Fruit fly (Drosophila melanogaster) whole organism, embryonic: ENCODE measurements around the gene Mst89B.

ENCODE experiments used
- Antp ChIP-seq: fragments of 200-800 bp; sonication (Bioruptor generic); optimal IDR thresholded peaks from 3 replicates; lab custom pipeline; 2016; ENCODE audit warnings: missing biosample characterization, missing genetic modification characterization
- CG10209 ChIP-seq: fragments of 200-800 bp; sonication (Bioruptor generic); optimal IDR thresholded peaks from 3 replicates; lab custom pipeline; 2017; ENCODE audit warnings: missing biosample characterization, mild to moderate bottlenecking, missing genetic modification characterization, missing genetic modification reagents
- CG10979 ChIP-seq: fragments of 200-800 bp; sonication (Bioruptor generic); optimal IDR thresholded peaks from 2 replicates; lab custom pipeline; 2018; ENCODE audit warnings: missing biosample characterization, mild to moderate bottlenecking, missing genetic modification characterization, moderate library complexity
- CG12299 ChIP-seq: fragments of 200-800 bp; sonication (Bioruptor generic); optimal IDR thresholded peaks from 2 replicates; lab custom pipeline; 2018; ENCODE audit warnings: missing biosample characterization, mild to moderate bottlenecking, missing genetic modification characterization
- CG1233 ChIP-seq: fragments of 200-800 bp; sonication (Bioruptor generic); optimal IDR thresholded peaks from 4 replicates; lab custom pipeline; 2018; ENCODE audit warnings: missing biosample characterization, mild to moderate bottlenecking, missing genetic modification characterization
- CG15514 ChIP-seq: fragments of 200-800 bp; sonication (Bioruptor generic); optimal IDR thresholded peaks from 3 replicates; lab custom pipeline; 2017; ENCODE audit warnings: missing biosample characterization, missing genetic modification characterization, mild to moderate bottlenecking, moderate library complexity, missing genetic modification reagents
- CG17385 ChIP-seq: fragments of 200-800 bp; sonication (Bioruptor generic); optimal IDR thresholded peaks from 3 replicates; lab custom pipeline; 2018; ENCODE audit warnings: missing biosample characterization, mild to moderate bottlenecking, missing genetic modification characterization
- CG18011 ChIP-seq: fragments of 200-800 bp; sonication (Bioruptor generic); optimal IDR thresholded peaks from 2 replicates; lab custom pipeline; 2017; ENCODE audit warnings: missing biosample characterization, missing genetic modification characterization, mild to moderate bottlenecking, moderate library complexity, missing genotype
- CG18599 ChIP-seq: fragments of 200-800 bp; sonication (Bioruptor generic); optimal IDR thresholded peaks from 3 replicates; lab custom pipeline; 2017; ENCODE audit warnings: missing biosample characterization, missing genetic modification characterization, mild to moderate bottlenecking, moderate library complexity, missing genetic modification reagents
- CG3163 ChIP-seq: fragments of 200-800 bp; sonication (Bioruptor generic); optimal IDR thresholded peaks from 3 replicates; lab custom pipeline; 2016; ENCODE audit warnings: missing biosample characterization, missing genetic modification characterization
- CG4617 ChIP-seq: fragments of 200-800 bp; sonication (Bioruptor generic); optimal IDR thresholded peaks from 3 replicates; lab custom pipeline; 2016; ENCODE audit warnings: missing biosample characterization, missing genetic modification characterization, borderline replicate concordance
- CG4707 ChIP-seq: fragments of 200-800 bp; sonication (Bioruptor generic); optimal IDR thresholded peaks from 2 replicates; lab custom pipeline; 2018; ENCODE audit warnings: missing biosample characterization, mild to moderate bottlenecking, missing genetic modification characterization, moderate library complexity
- CG6791 ChIP-seq: fragments of 200-800 bp; sonication (Bioruptor generic); IDR thresholded peaks from 3 replicates; pipeline ENCODE4 v1.3.6; 2022; ENCODE audit warnings: missing biosample characterization, missing genetic modification characterization; ENCODE audit not compliant: partially characterized antibody
- CG7745 ChIP-seq: fragments of 200-800 bp; sonication (Bioruptor generic); optimal IDR thresholded peaks from 2 replicates; lab custom pipeline; 2018; ENCODE audit warnings: missing biosample characterization, mild to moderate bottlenecking, missing genetic modification characterization, moderate library complexity
- CG8290 ChIP-seq, 3 experiments: fragments of 200-800 bp; sonication (Bioruptor generic); optimal IDR thresholded peaks; 2 replicates each; lab custom pipeline; 2016 to 2019; ENCODE audit warnings: missing biosample characterization in 3 of 3, missing genetic modification characterization in 3 of 3, mild to moderate bottlenecking in 2 of 3, moderate library complexity in 1 of 3
- CkIIα-i1 ChIP-seq: fragments of 200-800 bp; sonication (Bioruptor generic); IDR thresholded peaks from 2 replicates; pipeline ENCODE4 v1.3.6; 2022; ENCODE audit warnings: missing biosample characterization, missing genetic modification characterization
- Deaf1 ChIP-seq: fragments of 200-800 bp; optimal IDR thresholded peaks from 3 replicates; lab custom pipeline; 2019; ENCODE audit warnings: missing biosample characterization, mild to moderate bottlenecking, missing genetic modification characterization, moderate library complexity
- Dip3 ChIP-seq: fragments of 200-800 bp; sonication (Bioruptor generic); optimal IDR thresholded peaks from 3 replicates; lab custom pipeline; 2016; ENCODE audit warnings: missing biosample characterization, missing genetic modification characterization
- Ets65A ChIP-seq: fragments of 200-800 bp; sonication (Bioruptor generic); peaks from one replicate; lab custom pipeline; 2016; ENCODE audit warnings: missing biosample characterization, missing genetic modification characterization
- Gsc ChIP-seq: fragments of 200-800 bp; sonication (Bioruptor generic); IDR thresholded peaks from 2 replicates; pipeline ENCODE4 v1.3.6; 2022; ENCODE audit warnings: missing biosample characterization, missing genetic modification characterization
- HmgZ ChIP-seq: fragments of 200-800 bp; sonication (Bioruptor generic); optimal IDR thresholded peaks from 2 replicates; lab custom pipeline; 2018; ENCODE audit warnings: missing biosample characterization, mild to moderate bottlenecking, missing genetic modification characterization
- NC2β ChIP-seq: fragments of 200-800 bp; sonication (Bioruptor generic); optimal IDR thresholded peaks from 2 replicates; lab custom pipeline; 2016; ENCODE audit warnings: missing biosample characterization, missing genetic modification characterization
- Side ChIP-seq: fragments of 200-800 bp; sonication (Bioruptor generic); optimal IDR thresholded peaks from 2 replicates; lab custom pipeline; 2016; ENCODE audit warnings: missing biosample characterization, missing genetic modification characterization
- Taf1 ChIP-seq: fragments of 200-800 bp; sonication (Bioruptor generic); IDR thresholded peaks from 2 replicates; pipeline ENCODE4 v1.3.6; 2022; ENCODE audit warnings: missing biosample characterization, missing genetic modification characterization
- Trl ChIP-seq, 3 experiments: fragments of >200 bp in 2 of 3; fragments of 200-800 bp in 1 of 3; sonication (Bioruptor generic) in 1 of 3; optimal IDR thresholded peaks; 2 replicates in 1 of 3; 3 replicates in 2 of 3; lab custom pipeline; 2016 to 2017; ENCODE audit warnings: missing biosample characterization in 1 of 3, missing genetic modification characterization in 1 of 3
- abd-A ChIP-seq: fragments of 200-800 bp; sonication (Bioruptor generic); optimal IDR thresholded peaks from 3 replicates; lab custom pipeline; 2019; ENCODE audit warnings: missing biosample characterization, mild to moderate bottlenecking, missing genetic modification characterization, moderate library complexity
- ash1 ChIP-seq: fragments of 200-800 bp; sonication (Bioruptor generic); optimal IDR thresholded peaks from 2 replicates; lab custom pipeline; 2018; ENCODE audit warnings: missing biosample characterization, mild to moderate bottlenecking, missing genetic modification characterization
- bigmax ChIP-seq: fragments of 200-800 bp; sonication (Bioruptor generic); optimal IDR thresholded peaks from 2 replicates; lab custom pipeline; 2018; ENCODE audit warnings: missing biosample characterization, mild to moderate bottlenecking, missing genetic modification characterization
- cg ChIP-seq: fragments of 200-800 bp; sonication (Bioruptor generic); optimal IDR thresholded peaks from 3 replicates; lab custom pipeline; 2019; ENCODE audit warnings: missing biosample characterization, mild to moderate bottlenecking, missing genetic modification characterization, moderate library complexity
- corto ChIP-seq: fragments of 200-800 bp; sonication (Bioruptor generic); optimal IDR thresholded peaks from 2 replicates; lab custom pipeline; 2016; ENCODE audit warnings: missing biosample characterization, mild to moderate bottlenecking, missing genetic modification characterization, moderate library complexity
- crol ChIP-seq: fragments of 200-800 bp; sonication (Bioruptor generic); IDR thresholded peaks from 2 replicates; pipeline ENCODE4 v1.3.6; 2022; ENCODE audit warnings: missing biosample characterization, missing genetic modification characterization
- cwo ChIP-seq: fragments of 200-800 bp; sonication (Bioruptor generic); optimal IDR thresholded peaks from 3 replicates; lab custom pipeline; 2017; ENCODE audit warnings: missing biosample characterization, missing genetic modification characterization, mild to moderate bottlenecking, moderate library complexity, missing genetic modification reagents
- disco-r ChIP-seq: fragments of 200-800 bp; sonication (Bioruptor generic); optimal IDR thresholded peaks from 2 replicates; lab custom pipeline; 2016; ENCODE audit warnings: missing biosample characterization, missing genetic modification characterization
- gce ChIP-seq: fragments of 200-800 bp; sonication (Bioruptor generic); IDR thresholded peaks from 3 replicates; pipeline ENCODE4 v1.3.6; 2022; ENCODE audit warnings: missing biosample characterization, missing genetic modification characterization
- gfzf ChIP-seq: fragments of 200-800 bp; sonication (Bioruptor generic); optimal IDR thresholded peaks from 2 replicates; lab custom pipeline; 2016; ENCODE audit warnings: missing biosample characterization, mild to moderate bottlenecking, missing genetic modification characterization, moderate library complexity
- grn ChIP-seq: fragments of 200-800 bp; sonication (Bioruptor generic); optimal IDR thresholded peaks from 3 replicates; lab custom pipeline; 2017; ENCODE audit warnings: missing biosample characterization, missing genetic modification characterization
- h ChIP-seq: fragments of >200 bp; optimal IDR thresholded peaks from 2 replicates; lab custom pipeline; 2017
- her ChIP-seq: fragments of 200-800 bp; sonication (Bioruptor generic); optimal IDR thresholded peaks from 2 replicates; lab custom pipeline; 2016; ENCODE audit warnings: missing biosample characterization, missing genetic modification characterization
- kay ChIP-seq: fragments of 200-800 bp; sonication (Bioruptor generic); optimal IDR thresholded peaks from 2 replicates; lab custom pipeline; 2016; ENCODE audit warnings: missing biosample characterization, missing genetic modification characterization
- kni ChIP-seq: fragments of 200-800 bp; sonication (Bioruptor generic); optimal IDR thresholded peaks from 3 replicates; lab custom pipeline; 2017; ENCODE audit warnings: mild to moderate bottlenecking, missing biosample characterization, missing genetic modification reagents, missing genetic modification characterization
- lilli ChIP-seq: fragments of 200-800 bp; sonication (Bioruptor generic); optimal IDR thresholded peaks from 3 replicates; lab custom pipeline; 2016; ENCODE audit warnings: missing biosample characterization, missing genetic modification characterization
- mirr ChIP-seq: fragments of 200-800 bp; sonication (Bioruptor generic); optimal IDR thresholded peaks from 3 replicates; lab custom pipeline; 2018; ENCODE audit warnings: missing biosample characterization, mild to moderate bottlenecking, missing genetic modification characterization
- nerfin-1 ChIP-seq: fragments of 200-800 bp; sonication (Bioruptor generic); optimal IDR thresholded peaks from 3 replicates; lab custom pipeline; 2019; ENCODE audit warnings: missing biosample characterization, mild to moderate bottlenecking, missing genetic modification characterization, moderate library complexity
- pb ChIP-seq: fragments of 200-800 bp; sonication (Bioruptor generic); optimal IDR thresholded peaks from 3 replicates; lab custom pipeline; 2016; ENCODE audit warnings: missing biosample characterization, missing genetic modification characterization
- sd ChIP-seq: fragments of 200-800 bp; sonication (Bioruptor generic); optimal IDR thresholded peaks from 3 replicates; lab custom pipeline; 2018; ENCODE audit warnings: missing biosample characterization, mild to moderate bottlenecking, missing genetic modification characterization, moderate library complexity
- sqz ChIP-seq: fragments of 200-800 bp; sonication (Bioruptor generic); optimal IDR thresholded peaks from 3 replicates; lab custom pipeline; 2018; ENCODE audit warnings: missing biosample characterization, mild to moderate bottlenecking, missing genetic modification characterization
- vfl ChIP-seq: fragments of 200-800 bp; sonication (Bioruptor generic); optimal IDR thresholded peaks from 2 replicates; lab custom pipeline; 2016; ENCODE audit warnings: missing biosample characterization, missing genetic modification characterization
- zfh1 ChIP-seq: fragments of 200-800 bp; sonication (Bioruptor generic); IDR thresholded peaks from 3 replicates; pipeline ENCODE4 v1.3.6; 2022; ENCODE audit warnings: missing biosample characterization, missing genetic modification characterization

Mst89B gene

DNA sequence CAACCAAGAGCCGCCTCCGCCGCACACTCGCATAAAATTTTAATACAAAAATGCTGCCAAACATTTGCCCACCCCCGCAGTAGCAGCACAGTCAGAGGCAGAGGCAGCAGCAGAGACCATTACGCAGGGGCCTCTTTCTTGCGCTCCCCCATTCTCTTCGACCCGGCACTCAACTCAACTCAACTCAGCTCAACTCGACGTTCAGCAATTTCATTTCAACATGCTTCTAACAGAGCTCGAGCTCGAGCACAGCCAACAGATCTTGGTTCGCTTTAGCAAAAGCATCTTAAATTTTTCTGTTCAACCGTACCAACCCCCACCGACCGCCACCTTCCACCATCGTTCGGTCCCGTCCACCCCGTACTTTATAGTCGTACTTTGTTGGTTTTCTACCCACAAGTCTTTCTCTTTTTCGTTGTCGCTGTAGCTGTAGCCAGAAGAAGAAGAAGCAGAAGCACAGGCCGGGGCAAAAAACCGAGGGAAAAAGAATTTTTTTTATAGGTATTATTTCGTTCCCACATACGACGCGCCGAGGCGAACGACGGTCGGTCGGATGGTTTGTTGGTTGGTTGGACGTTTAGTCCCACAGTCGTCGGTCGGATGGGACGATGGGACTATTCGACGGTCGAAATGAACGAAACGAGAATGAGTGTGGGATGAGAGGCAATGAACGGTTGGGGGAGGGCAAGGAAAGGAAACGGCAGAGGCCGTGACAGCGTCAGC, 31.4 kb upstream of the Mst89B start (continued):
- peak; percentile 22 for TF ChIP-seq cwo (GFP tag; lab: Kevin White, UChicago)
- TF ChIP-seq CG17385 = peak; percentile 98
- peak; percentile 85 for TF ChIP-seq mirr
- TF ChIP-seq pb (GFP tag; lab: Kevin White, UChicago) = peak; percentile 24
- no peak for TF ChIP-seq CkIIα-i1 (GFP tag; lab: Robert Waterston, UW)
- TF ChIP-seq vfl = peak; percentile 38
- peak; percentile 83 for TF ChIP-seq sd (tag; lab: Kevin White, UChicago)
- no peak for TF ChIP-seq crol (GFP tag; lab: Robert Waterston, UW)
- TF ChIP-seq lilli (GFP tag; lab: Kevin White, UChicago) = peak; percentile 48
- TF ChIP-seq Trl (optimal IDR thresholded peaks at IDR 0.05; lab: Kevin White, UChicago) = peak; percentile 48 to 77
- TF ChIP-seq Trl (GFP tag; optimal IDR thresholded peaks at IDR 0.05; lab: Kevin White, UChicago) = no peak
- TF ChIP-seq h (lab: Kevin White, UChicago) = no peak
- TF ChIP-seq CG8290 (GFP tag; optimal IDR thresholded peaks at IDR 0.05; lab: Kevin White, UChicago) = peak; percentile 89
- TF ChIP-seq CG8290 (tag; optimal IDR thresholded peaks at IDR 0.05; lab: Kevin White, UChicago) = peak in 1 of 2 experiments; percentile 90
- TF ChIP-seq CG1233 = no peak
- peak; percentile 99 for TF ChIP-seq sqz (GFP tag; lab: Kevin White, UChicago)
- peak; percentile 54 for TF ChIP-seq ash1 (GFP tag; lab: Kevin White, UChicago)
- TF ChIP-seq abd-A (tag; lab: Kevin White, UChicago) = peak; percentile 99
- TF ChIP-seq CG12299 (tag; lab: Kevin White, UChicago) = peak; percentile 30
- no peak for TF ChIP-seq Gsc (GFP tag; lab: Robert Waterston, UW)
- peak; percentile 12 for TF ChIP-seq Antp
- TF ChIP-seq disco-r (GFP tag; lab: Kevin White, UChicago) = peak; percentile 36
- no peak for TF ChIP-seq CG4617 (GFP tag; lab: Kevin White, UChicago)
- TF ChIP-seq Ets65A (GFP tag; lab: Kevin White, UChicago) = peak; percentile 75
- TF ChIP-seq CG3163 (GFP tag; lab: Kevin White, UChicago) = peak; percentile 60
- TF ChIP-seq CG4707 = peak; percentile 100
- TF ChIP-seq NC2β (GFP tag; lab: Kevin White, UChicago) = peak; percentile 35
- TF ChIP-seq CG18599 = peak; percentile 32
- TF ChIP-seq kni (GFP tag; lab: Kevin White, UChicago) = peak; percentile 94
- peak; percentile 40 for TF ChIP-seq Side (GFP tag; lab: Kevin White, UChicago)
- TF ChIP-seq Dip3 (GFP tag; lab: Kevin White, UChicago) = peak; percentile 51
- TF ChIP-seq kay (GFP tag; lab: Kevin White, UChicago) = peak; percentile 49
- TF ChIP-seq cg = peak; percentile 64
- peak; percentile 7 for TF ChIP-seq her (GFP tag; lab: Kevin White, UChicago)
- TF ChIP-seq CG10209 = peak; percentile 99
- TF ChIP-seq CG10979 (tag; lab: Kevin White, UChicago) = no peak
- TF ChIP-seq gce = no peak
- TF ChIP-seq bigmax (GFP tag; lab: Kevin White, UChicago) = peak; percentile 79
- peak; percentile 4 for TF ChIP-seq gfzf (GFP tag; lab: Kevin White, UChicago)
- TF ChIP-seq grn = peak; percentile 50
- peak; percentile 45 for TF ChIP-seq CG15514 (GFP tag; lab: Kevin White, UChicago)
- TF ChIP-seq HmgZ (tag; lab: Kevin White, UChicago) = peak; percentile 62
- TF ChIP-seq CG18011 (GFP tag; lab: Kevin White, UChicago) = peak; percentile 51
- peak; percentile 66 for TF ChIP-seq CG7745 (tag; lab: Kevin White, UChicago)
- no peak for TF ChIP-seq zfh1 (GFP tag; lab: Robert Waterston, UW)
- TF ChIP-seq Taf1 (GFP tag; lab: Robert Waterston, UW) = no peak
- no peak for TF ChIP-seq CG6791 (GFP tag; lab: Robert Waterston, UW)
- peak; percentile 99 for TF ChIP-seq Deaf1 (tag; lab: Kevin White, UChicago)
- peak; percentile 47 for TF ChIP-seq nerfin-1
- peak; percentile 86 for TF ChIP-seq corto (GFP tag; lab: Kevin White, UChicago)
